Fruit fly (Drosophila melanogaster) whole organism: ENCODE measurements around the gene Slbp.

ENCODE experiments used
- CG8478 ChIP-seq: fragments of >200 bp; optimal IDR thresholded peaks from 2 replicates; lab custom pipeline; 2018; ENCODE audit warnings: inconsistent platforms
- Dll ChIP-seq: fragments of >200 bp; optimal IDR thresholded peaks from 2 replicates; lab custom pipeline; 2017
- EcR ChIP-seq, 2 experiments: fragments of >200 bp; optimal IDR thresholded peaks; 2 replicates each; lab custom pipeline; 2017; ENCODE audit warnings: missing biosample characterization in 2 of 2, missing genetic modification characterization in 2 of 2, missing genetic modification reagents in 2 of 2
- pan ChIP-seq: fragments of >200 bp; optimal IDR thresholded peaks from 2 replicates; lab custom pipeline; 2017
- psq ChIP-seq: fragments of >200 bp; optimal IDR thresholded peaks from 2 replicates; lab custom pipeline; 2017
- usp ChIP-seq: fragments of >200 bp; optimal IDR thresholded peaks from 2 replicates; lab custom pipeline; 2017; ENCODE audit warnings: missing biosample characterization, missing genetic modification characterization, mixed read lengths

Slbp gene

dm6 chr3R:29122817-29123611, 30.1 kb downstream of the Slbp start, which contains the start of the genes yem and Ctl2:
TSS of gene yem (minus strand) at chr3R:29122879.
TSS of gene Ctl2 (plus strand) at chr3R:29123370.
- TF ChIP-seq CG8478 (lab: Kevin White, UChicago) (no peak), Dll (lab: Kevin White, UChicago) (no peak), EcR (GFP tag; optimal IDR thresholded peaks at IDR 0.05; lab: Kevin White, UChicago) (no peak), usp (GFP tag; lab: Kevin White, UChicago) (no peak), psq (lab: Kevin White, UChicago) (no peak), pan (lab: Kevin White, UChicago) (no peak)

- no peak for TF ChIP-seq CG8478 (lab: Kevin White, UChicago)
- TF ChIP-seq usp (GFP tag; lab: Kevin White, UChicago): no peak
- no peak for TF ChIP-seq EcR (GFP tag; optimal IDR thresholded peaks at IDR 0.05; lab: Kevin White, UChicago)
Observed at dm6 chr3R:29116167-29116725, 36.8 kb downstream of the Slbp start, which contains the start of gene Atg14. TSS of gene Atg14 (plus strand) at chr3R:29116391.

- no peak for TF ChIP-seq psq (lab: Kevin White, UChicago)
- no peak for TF ChIP-seq Dll (lab: Kevin White, UChicago)
- no peak for TF ChIP-seq EcR (GFP tag; optimal IDR thresholded peaks at IDR 0.05; lab: Kevin White, UChicago)
Observed at dm6 chr3R:29113392-29113791, 39.7 kb downstream of the Slbp start.

dm6 chr3R:29112398-29113150, 40.5 kb downstream of the Slbp start, which contains the start of the genes alpha-Man-Ib and Pdhb:
TSS of gene alpha-Man-Ib (minus strand) at chr3R:29112822.
TSS of gene Pdhb (plus strand) at chr3R:29113071.
- TF ChIP-seq CG8478 (lab: Kevin White, UChicago) (no peak), psq (lab: Kevin White, UChicago) (no peak), EcR (GFP tag; optimal IDR thresholded peaks at IDR 0.05; lab: Kevin White, UChicago) (no peak), usp (GFP tag; lab: Kevin White, UChicago) (no peak), Dll (lab: Kevin White, UChicago) (no peak), pan (lab: Kevin White, UChicago) (no peak)

- TF ChIP-seq Dll (lab: Kevin White, UChicago) (no peak), psq (lab: Kevin White, UChicago) (no peak), pan (lab: Kevin White, UChicago) (no peak), EcR (GFP tag; optimal IDR thresholded peaks at IDR 0.05; lab: Kevin White, UChicago) (no peak), CG8478 (lab: Kevin White, UChicago) (no peak), usp (GFP tag; lab: Kevin White, UChicago) (no peak)
Observed at dm6 chr3R:29111795-29112194, 41.3 kb downstream of the Slbp start.

- TF ChIP-seq usp (GFP tag; lab: Kevin White, UChicago) (no peak), CG8478 (lab: Kevin White, UChicago) (no peak), psq (lab: Kevin White, UChicago) (no peak), Dll (lab: Kevin White, UChicago) (no peak), pan (lab: Kevin White, UChicago) (no peak), EcR (GFP tag; optimal IDR thresholded peaks at IDR 0.05; lab: Kevin White, UChicago) (no peak)
Observed at dm6 chr3R:29103227-29103626, 49.8 kb downstream of the Slbp start.
